Fruit fly (Drosophila melanogaster): Measurements from ENCODE around the gene CG43783.
A peak's percentile ranks its signal among the peaks of the same experiment; 100 is the strongest.

CG43783 gene

dm6 chr3L:8978678-8979413 is 24.8 kb upstream of the CG43783 start:
- no peak for TF ChIP-seq CG17801 (GFP tag; optimal IDR thresholded peaks at IDR 0.05; ENCODE audit: partially characterized antibody)

dm6 chr3L:8974478-8975477 is 20.7 kb upstream of the CG43783 start, which contains the start of the genes pix and Srp68:
Gene pix, minus strand, starts transcription at chr3L:8974765.
Gene Srp68, plus strand, starts transcription at chr3L:8975046.
- TF ChIP-seq CG17801 (GFP tag; optimal IDR thresholded peaks at IDR 0.05; ENCODE audit: partially characterized antibody), result peak; percentile 51

dm6 chr3L:8968437-8968836 is 14.4 kb upstream of the CG43783 start, which contains the start of gene CG5026:
Gene CG5026, plus strand, starts transcription at chr3L:8968528.
- peak; percentile 28 for TF ChIP-seq CG17801 (GFP tag; optimal IDR thresholded peaks at IDR 0.05; ENCODE audit: partially characterized antibody)

dm6 chr3L:8966324-8967011 is 12.4 kb upstream of the CG43783 start, which contains the start of the genes CG5653 and CG5021:
Gene CG5653, minus strand, starts transcription at chr3L:8966374.
Gene CG5021, plus strand, starts transcription at chr3L:8966829.
- no peak for TF ChIP-seq CG17801 (GFP tag; optimal IDR thresholded peaks at IDR 0.05; ENCODE audit: partially characterized antibody)

dm6 chr3L:8964458-8964857 is 10.4 kb upstream of the CG43783 start, which contains the start of gene ValRS-m:
Gene ValRS-m, minus strand, starts transcription at chr3L:8964769.
- no peak for TF ChIP-seq CG17801 (GFP tag; optimal IDR thresholded peaks at IDR 0.05; ENCODE audit: partially characterized antibody)

dm6 chr3L:8958557-8958956 is 4.5 kb upstream of the CG43783 start, which contains the start of gene CG13313:
Gene CG13313, plus strand, starts transcription at chr3L:8958857.
- no peak for TF ChIP-seq CG17801 (GFP tag; optimal IDR thresholded peaks at IDR 0.05; ENCODE audit: partially characterized antibody)

- TF ChIP-seq CG17801 (GFP tag; optimal IDR thresholded peaks at IDR 0.05; ENCODE audit: partially characterized antibody), result no peak
Observed at dm6 chr3L:8956669-8957068, 2.6 kb upstream of the CG43783 start, which contains the start of gene mRpL12. Gene mRpL12, plus strand, starts transcription at chr3L:8956791.

- TF ChIP-seq CG17801 (GFP tag; optimal IDR thresholded peaks at IDR 0.05; ENCODE audit: partially characterized antibody), result no peak
Observed at dm6 chr3L:8955199-8955598, 1.1 kb upstream of the CG43783 start.

dm6 chr3L:8954648-8955033 is 569 bp upstream of the CG43783 start, which contains the start of gene GNBP3:
Gene GNBP3, plus strand, starts transcription at chr3L:8955021.
- no peak for TF ChIP-seq CG17801 (GFP tag; optimal IDR thresholded peaks at IDR 0.05; ENCODE audit: partially characterized antibody)

dm6 chr3L:8953199-8953956 is 694 bp downstream of the CG43783 start:
- peak; percentile 55 for TF ChIP-seq CG17801 (GFP tag; optimal IDR thresholded peaks at IDR 0.05; ENCODE audit: partially characterized antibody)

dm6 chr3L:8952549-8953198 is 1.4 kb downstream of the CG43783 start:
- TF ChIP-seq CG17801 (GFP tag; optimal IDR thresholded peaks at IDR 0.05; ENCODE audit: partially characterized antibody), result no peak

dm6 chr3L:8951507-8951906 is 2.6 kb downstream of the CG43783 start:
- no peak for TF ChIP-seq CG17801 (GFP tag; optimal IDR thresholded peaks at IDR 0.05; ENCODE audit: partially characterized antibody)

dm6 chr3L:8950955-8951354 is 3.1 kb downstream of the CG43783 start:
- no peak for TF ChIP-seq CG17801 (GFP tag; optimal IDR thresholded peaks at IDR 0.05; ENCODE audit: partially characterized antibody)
